Worm (Caenorhabditis elegans): ENCODE results near the gene W07G1.1.

DNA sequence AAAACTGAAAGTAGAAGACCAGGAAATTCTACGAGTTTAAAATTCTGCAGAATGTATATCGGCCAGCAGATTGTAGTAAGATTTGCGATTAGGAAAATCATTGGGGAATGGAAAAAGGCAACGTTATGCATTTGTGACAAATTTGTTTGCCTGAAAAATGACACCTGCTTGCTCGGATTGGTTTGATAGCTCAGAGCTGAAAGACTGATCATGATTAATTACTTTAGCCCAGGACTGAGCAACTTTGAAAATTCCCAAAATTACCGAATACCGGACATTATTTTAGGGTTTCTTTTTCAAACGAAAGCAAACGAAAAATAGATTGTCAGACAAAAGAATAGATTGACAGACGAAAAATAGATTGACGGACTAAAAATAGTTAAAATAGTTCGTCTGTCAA lies 45.1 kb upstream of the W07G1.1 start, which contains the start of gene sre-47:
- no peak for TF ChIP-seq him-1 (tag; optimal IDR thresholded peaks at IDR 0.05)
- no peak for TF ChIP-seq dao-5 (tag; optimal IDR thresholded peaks at IDR 0.05)
- no peak for TF ChIP-seq W03F9.2 (tag; optimal IDR thresholded peaks at IDR 0.05)

All from whole organism, L4/young adult.